Worm (Caenorhabditis elegans): ENCODE results near the gene Y2H9A.6.

The Y2H9A.6 gene

DNA sequence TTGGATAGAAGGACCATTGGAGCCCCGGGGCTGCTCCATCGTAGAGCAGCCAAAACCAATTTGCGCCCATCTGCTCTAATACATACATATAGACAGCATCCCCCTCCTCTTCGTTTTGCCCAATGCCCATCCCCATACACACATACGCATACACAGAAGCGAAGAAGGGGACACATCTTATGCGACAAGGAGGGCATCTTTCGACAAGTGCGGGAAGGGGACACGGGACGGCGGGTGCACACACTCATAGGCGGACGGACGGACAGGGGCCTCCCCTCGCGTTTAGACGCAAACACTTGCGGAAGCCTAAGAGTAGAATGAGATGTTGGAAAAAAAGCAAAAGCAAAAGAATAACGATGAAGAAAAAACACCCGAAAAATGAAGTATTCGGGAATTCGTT lies 47.2 kb upstream of the Y2H9A.6 start (continued):
- TF ChIP-seq ceh-14 (tag; optimal IDR thresholded peaks at IDR 0.05) (peak; percentile 64), ahr-1 (tag; optimal IDR thresholded peaks at IDR 0.05) (peak; percentile 17), ceh-2 (tag; optimal IDR thresholded peaks at IDR 0.05) (peak; percentile 19), pag-3 (tag; optimal IDR thresholded peaks at IDR 0.05; ENCODE audit: borderline replicate concordance) (no peak), C38D4.7 (GFP tag; optimal IDR thresholded peaks at IDR 0.05) (peak; percentile 25), sox-2 (GFP tag; IDR thresholded peaks at IDR 0.05) (no peak), hlh-8 (tag; optimal IDR thresholded peaks at IDR 0.05) (peak; percentile 34), ceh-19 (GFP tag; optimal IDR thresholded peaks at IDR 0.05) (peak; percentile 60), ceh-48 (tag; optimal IDR thresholded peaks at IDR 0.05) (no peak), ref-2 (tag; optimal IDR thresholded peaks at IDR 0.05) (no peak), ceh-24 (tag; optimal IDR thresholded peaks at IDR 0.05) (no peak), tbx-2 (tag; optimal IDR thresholded peaks at IDR 0.05) (peak; percentile 64), ttx-3 (tag; optimal IDR thresholded peaks at IDR 0.05) (no peak), odd-2 (tag; optimal IDR thresholded peaks at IDR 0.05) (no peak), gmeb-2 (tag; optimal IDR thresholded peaks at IDR 0.05) (no peak), sox-4 (tag; optimal IDR thresholded peaks at IDR 0.05) (peak; percentile 34), ztf-16 (tag; optimal IDR thresholded peaks at IDR 0.05) (no peak), hlh-30 (tag; optimal IDR thresholded peaks at IDR 0.05; ENCODE audit: insufficient read depth) (peak; percentile 31), fkh-10 (GFP tag; optimal IDR thresholded peaks at IDR 0.05) (no peak), unc-3 (GFP tag; conservative IDR thresholded peaks at IDR 0.05) (no peak), unc-3 (tag; optimal IDR thresholded peaks at IDR 0.05) (no peak), ceh-34 (tag; optimal IDR thresholded peaks at IDR 0.05) (peak; percentile 72), hlh-15 (tag; optimal IDR thresholded peaks at IDR 0.05) (peak; percentile 43), pha-2 (tag; optimal IDR thresholded peaks at IDR 0.05) (no peak), elt-4 (tag; optimal IDR thresholded peaks at IDR 0.05) (no peak), unc-55 (GFP tag; optimal IDR thresholded peaks at IDR 0.05) (peak; percentile 62), pros-1 (tag; optimal IDR thresholded peaks at IDR 0.05) (peak; percentile 61)

ce11 chrV:13401669-13402068 lies 42.0 kb upstream of the Y2H9A.6 start:
- no peak for TF ChIP-seq unc-86 (tag; optimal IDR thresholded peaks at IDR 0.05)
- TF ChIP-seq mec-3 (tag; optimal IDR thresholded peaks at IDR 0.05; ENCODE audit: borderline replicate concordance) = no peak
- no peak for TF ChIP-seq rnt-1 (tag; optimal IDR thresholded peaks at IDR 0.05)
- TF ChIP-seq ceh-31 (tag; optimal IDR thresholded peaks at IDR 0.05) = peak; percentile 12
- peak; percentile 62 for TF ChIP-seq unc-42 (tag; optimal IDR thresholded peaks at IDR 0.05)

DNA sequence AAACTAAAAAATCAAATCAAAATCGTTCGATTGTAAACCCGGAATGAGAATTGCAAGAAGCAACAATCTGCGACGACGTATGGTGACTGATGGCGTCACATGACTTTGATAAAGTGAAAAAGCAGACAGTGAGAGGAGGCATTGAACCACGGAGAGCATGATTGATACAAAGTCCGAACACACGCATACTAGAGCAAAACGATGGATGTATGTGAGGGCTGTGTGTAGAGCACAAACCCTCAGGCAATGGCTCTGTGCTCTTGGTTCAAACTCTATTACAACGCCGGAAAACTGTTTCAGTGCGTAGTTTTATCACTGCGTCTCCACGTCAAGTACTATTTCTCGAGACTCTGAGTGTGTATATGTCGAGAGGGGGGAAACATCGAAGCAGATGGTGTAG lies 41.1 kb upstream of the Y2H9A.6 start:
- TF ChIP-seq ceh-19 (GFP tag; optimal IDR thresholded peaks at IDR 0.05) (no peak), ceh-18 (tag; optimal IDR thresholded peaks at IDR 0.05) (peak; percentile 34), hlh-30 (tag; optimal IDR thresholded peaks at IDR 0.05; ENCODE audit: insufficient read depth) (peak; percentile 40), unc-55 (GFP tag; optimal IDR thresholded peaks at IDR 0.05) (peak; percentile 83)

- TF ChIP-seq dmd-4 (tag; optimal IDR thresholded peaks at IDR 0.05; ENCODE audit: borderline replicate concordance) (no peak), T23F11.4 (GFP tag; optimal IDR thresholded peaks at IDR 0.05) (no peak), unc-55 (GFP tag; optimal IDR thresholded peaks at IDR 0.05) (no peak), ama-1 (optimal IDR thresholded peaks at IDR 0.05) (no peak), ceh-48 (tag; optimal IDR thresholded peaks at IDR 0.05) (no peak), sox-4 (tag; optimal IDR thresholded peaks at IDR 0.05) (no peak), ceh-30 (tag; optimal IDR thresholded peaks at IDR 0.05) (no peak), F13H6.1 (tag; optimal IDR thresholded peaks at IDR 0.05) (no peak)
Observed at ce11 chrV:13406032-13406431, 37.6 kb upstream of the Y2H9A.6 start, which contains the start of gene cutl-1. cutl-1 (minus strand) TSS chrV:13406114.

Data from whole organism, late embryonic.